Worm (Caenorhabditis elegans) whole organism, L4/young adult: ENCODE data around the gene acr-15.

ENCODE experiments used
- W03F9.2 ChIP-seq: fragments of 150-350 bp; optimal IDR thresholded peaks from 2 replicates; lab custom pipeline; 2014; ENCODE audit warnings: missing biosample characterization, missing genetic modification characterization
- him-1 ChIP-seq: sonication (generic microtip); optimal IDR thresholded peaks from 2 replicates; lab custom pipeline; 2016; ENCODE audit warnings: missing genotype, missing genetic modification reagents, missing genetic modification characterization, missing compliant biosample characterization

ce11 chrV:8552460-8552859 lies at the start of gene acr-15:
- TF ChIP-seq him-1 (tag; lab: Kevin White, UChicago) (no peak), W03F9.2 (tag; lab: Kevin White, UChicago) (no peak)
